Fruit fly (Drosophila melanogaster) whole organism, embryonic: ENCODE results near the gene CG33230.
A peak's percentile ranks its signal among the peaks of the same experiment; 100 is the strongest.

Experiments used
- CG10209 ChIP-seq: fragments of 200-800 bp; sonication (Bioruptor generic); optimal IDR thresholded peaks from 3 replicates; lab custom pipeline; 2017; ENCODE audit warnings: missing biosample characterization, mild to moderate bottlenecking, missing genetic modification characterization, missing genetic modification reagents
- CG12299 ChIP-seq: fragments of 200-800 bp; sonication (Bioruptor generic); optimal IDR thresholded peaks from 2 replicates; lab custom pipeline; 2018; ENCODE audit warnings: missing biosample characterization, mild to moderate bottlenecking, missing genetic modification characterization
- CG14441 ChIP-seq: fragments of 200-800 bp; sonication (Bioruptor generic); IDR thresholded peaks from 2 replicates; pipeline ENCODE4 v1.3.6; 2022; ENCODE audit warnings: missing biosample characterization, missing genetic modification characterization
- CG14860 ChIP-seq: fragments of 200-800 bp; sonication (Bioruptor generic); IDR thresholded peaks from 3 replicates; pipeline ENCODE4 v1.3.6; 2022; ENCODE audit warnings: missing biosample characterization, missing genetic modification characterization; ENCODE audit not compliant: partially characterized antibody
- CG16863 ChIP-seq: fragments of 200-800 bp; sonication (Bioruptor generic); optimal IDR thresholded peaks from 3 replicates; lab custom pipeline; 2016; ENCODE audit warnings: missing biosample characterization, missing genetic modification characterization
- CG17568 ChIP-seq: fragments of 200-800 bp; sonication (Bioruptor generic); optimal IDR thresholded peaks from 2 replicates; lab custom pipeline; 2018; ENCODE audit warnings: missing biosample characterization, mild to moderate bottlenecking, missing genetic modification characterization, moderate library complexity
- CG17802 ChIP-seq: fragments of 200-800 bp; sonication (Bioruptor generic); optimal IDR thresholded peaks from 2 replicates; lab custom pipeline; 2018; ENCODE audit warnings: missing biosample characterization, mild to moderate bottlenecking, missing genetic modification characterization, moderate library complexity
- CG1792 ChIP-seq: fragments of 200-800 bp; sonication (Bioruptor generic); optimal IDR thresholded peaks from 2 replicates; lab custom pipeline; 2016; ENCODE audit warnings: missing biosample characterization, missing genetic modification characterization
- CG1832 ChIP-seq: fragments of 200-800 bp; sonication (Bioruptor generic); optimal IDR thresholded peaks from 2 replicates; lab custom pipeline; 2017; ENCODE audit warnings: missing biosample characterization, mild to moderate bottlenecking, missing genetic modification characterization, inconsistent platforms
- CG2116 ChIP-seq: fragments of 200-800 bp; sonication (Bioruptor generic); optimal IDR thresholded peaks from 3 replicates; lab custom pipeline; 2018; ENCODE audit warnings: missing biosample characterization, mild to moderate bottlenecking, missing genetic modification characterization
- CG2875 ChIP-seq: fragments of 200-800 bp; sonication (Bioruptor generic); optimal IDR thresholded peaks from 2 replicates; lab custom pipeline; 2017; ENCODE audit warnings: missing biosample characterization, mild to moderate bottlenecking, missing genetic modification characterization, missing genetic modification reagents
- CG2889 ChIP-seq: fragments of 200-800 bp; sonication (Bioruptor generic); IDR thresholded peaks from 3 replicates; pipeline ENCODE4 v1.3.6; 2022; ENCODE audit warnings: missing biosample characterization, missing genetic modification characterization
- CG30020 ChIP-seq: fragments of 200-800 bp; optimal IDR thresholded peaks from 2 replicates; lab custom pipeline; 2019; ENCODE audit warnings: missing biosample characterization, mild to moderate bottlenecking, missing genetic modification characterization, moderate library complexity
- CG30431 ChIP-seq: fragments of 200-800 bp; sonication (Bioruptor generic); optimal IDR thresholded peaks from 2 replicates; lab custom pipeline; 2017; ENCODE audit warnings: missing biosample characterization, missing genetic modification characterization
- CG3281 ChIP-seq: fragments of 200-800 bp; sonication (Bioruptor generic); optimal IDR thresholded peaks from 3 replicates; lab custom pipeline; 2017; ENCODE audit warnings: missing biosample characterization, mild to moderate bottlenecking, missing genetic modification characterization
- CG3995 ChIP-seq: fragments of 200-800 bp; sonication (Bioruptor generic); optimal IDR thresholded peaks from 3 replicates; lab custom pipeline; 2016; ENCODE audit warnings: missing biosample characterization, missing genetic modification characterization
- CG6272 ChIP-seq: fragments of 200-800 bp; sonication (Bioruptor generic); IDR thresholded peaks from 2 replicates; pipeline ENCODE4 v1.3.6; 2022; ENCODE audit warnings: missing biosample characterization, missing genetic modification characterization
- CG7357 ChIP-seq: fragments of 200-800 bp; sonication (Bioruptor generic); IDR thresholded peaks from 3 replicates; pipeline ENCODE4 v1.3.6; 2022; ENCODE audit warnings: missing biosample characterization, missing genetic modification characterization
- CG7928 ChIP-seq: fragments of 200-800 bp; sonication (Bioruptor generic); optimal IDR thresholded peaks from 2 replicates; lab custom pipeline; 2017; ENCODE audit warnings: missing biosample characterization, mild to moderate bottlenecking, missing genetic modification characterization
- CG8089 ChIP-seq: fragments of 200-800 bp; sonication (Bioruptor generic); optimal IDR thresholded peaks from 3 replicates; lab custom pipeline; 2016; ENCODE audit warnings: missing biosample characterization, missing genetic modification characterization
- CG9797 ChIP-seq: fragments of 200-800 bp; sonication (Bioruptor generic); optimal IDR thresholded peaks from 3 replicates; lab custom pipeline; 2018; ENCODE audit warnings: missing biosample characterization, mild to moderate bottlenecking, missing genetic modification characterization
- D19A ChIP-seq: fragments of 200-800 bp; optimal IDR thresholded peaks from 3 replicates; lab custom pipeline; 2019; ENCODE audit warnings: missing biosample characterization, mild to moderate bottlenecking, missing genetic modification characterization, moderate library complexity
- Dbx ChIP-seq: fragments of 200-800 bp; sonication (Bioruptor generic); IDR thresholded peaks from 3 replicates; pipeline ENCODE4 v1.3.6; 2022; ENCODE audit warnings: missing biosample characterization, missing genetic modification characterization
- Hr39 ChIP-seq: fragments of >200 bp; optimal IDR thresholded peaks from 2 replicates; lab custom pipeline; 2017
- MTF-1 ChIP-seq: fragments of 200-800 bp; sonication (Bioruptor generic); optimal IDR thresholded peaks from 2 replicates; lab custom pipeline; 2018; ENCODE audit warnings: missing biosample characterization, mild to moderate bottlenecking, missing genetic modification characterization, borderline replicate concordance
- Mad ChIP-seq: fragments of 200-800 bp; sonication (Bioruptor generic); optimal IDR thresholded peaks from 2 replicates; lab custom pipeline; 2016; ENCODE audit warnings: missing biosample characterization, missing genetic modification characterization
- Nf-YA ChIP-seq: fragments of 200-800 bp; sonication (Bioruptor generic); IDR thresholded peaks from 2 replicates; pipeline ENCODE4 v1.3.6; 2022; ENCODE audit warnings: missing biosample characterization, missing genetic modification characterization
- NfI ChIP-seq: fragments of 200-800 bp; sonication (Bioruptor generic); optimal IDR thresholded peaks from 3 replicates; lab custom pipeline; 2018; ENCODE audit warnings: missing biosample characterization, mild to moderate bottlenecking, missing genetic modification characterization, moderate library complexity
- Optix ChIP-seq: fragments of 200-800 bp; sonication (Bioruptor generic); IDR thresholded peaks from 3 replicates; pipeline ENCODE4 v1.3.6; 2022; ENCODE audit warnings: missing biosample characterization, missing genetic modification characterization
- Ptx1 ChIP-seq: fragments of 200-800 bp; sonication (Bioruptor generic); IDR thresholded peaks from 2 replicates; pipeline ENCODE4 v1.3.6; 2022; ENCODE audit warnings: missing biosample characterization, missing genetic modification characterization
- Tbp ChIP-seq: fragments of >200 bp; optimal IDR thresholded peaks from 2 replicates; lab custom pipeline; 2018; ENCODE audit warnings: missing biosample characterization, missing genetic modification characterization
- Xrp1 ChIP-seq: fragments of 200-800 bp; sonication (Bioruptor generic); IDR thresholded peaks from 2 replicates; pipeline ENCODE4 v1.3.6; 2022; ENCODE audit warnings: missing biosample characterization, missing genetic modification characterization
- crc ChIP-seq: fragments of 200-800 bp; sonication (Bioruptor generic); optimal IDR thresholded peaks from 2 replicates; lab custom pipeline; 2016; ENCODE audit warnings: missing biosample characterization, missing genetic modification characterization
- dimm ChIP-seq: fragments of 200-800 bp; sonication (Bioruptor generic); IDR thresholded peaks from 2 replicates; pipeline ENCODE4 v1.3.6; 2022; ENCODE audit warnings: missing biosample characterization, missing genetic modification characterization
- dpn ChIP-seq, 2 experiments: fragments of 200-800 bp; sonication (Bioruptor generic); optimal IDR thresholded peaks; 3 replicates each; lab custom pipeline; 2016; ENCODE audit warnings: missing biosample characterization in 2 of 2, missing genetic modification characterization in 2 of 2
- fd64A ChIP-seq: fragments of 200-800 bp; sonication (Bioruptor generic); optimal IDR thresholded peaks from 3 replicates; lab custom pipeline; 2018; ENCODE audit warnings: missing biosample characterization, mild to moderate bottlenecking, missing genetic modification characterization
- gem ChIP-seq: fragments of 200-800 bp; sonication (Bioruptor generic); optimal IDR thresholded peaks from 2 replicates; lab custom pipeline; 2019; ENCODE audit warnings: missing biosample characterization, mild to moderate bottlenecking, missing genetic modification characterization, moderate library complexity
- gt ChIP-seq: fragments of 200-800 bp; sonication (Bioruptor generic); IDR thresholded peaks from 2 replicates; pipeline ENCODE4 v1.3.6; 2022; ENCODE audit warnings: missing biosample characterization, missing genetic modification characterization
- hth ChIP-seq: fragments of >200 bp; optimal IDR thresholded peaks from 2 replicates; lab custom pipeline; 2017; ENCODE audit warnings: inconsistent platforms
- inv ChIP-seq: fragments of 200-800 bp; sonication (Bioruptor generic); IDR thresholded peaks from 2 replicates; pipeline ENCODE4 v1.3.6; 2022; ENCODE audit warnings: missing biosample characterization, missing genetic modification characterization; ENCODE audit not compliant: partially characterized antibody
- kni ChIP-seq: fragments of 200-800 bp; sonication (Bioruptor generic); optimal IDR thresholded peaks from 3 replicates; lab custom pipeline; 2017; ENCODE audit warnings: mild to moderate bottlenecking, missing biosample characterization, missing genetic modification reagents, missing genetic modification characterization
- nau ChIP-seq: fragments of 200-800 bp; sonication (Bioruptor generic); optimal IDR thresholded peaks from 3 replicates; lab custom pipeline; 2017; ENCODE audit warnings: missing biosample characterization, mild to moderate bottlenecking, missing genetic modification characterization, missing genetic modification reagents
- oc ChIP-seq: fragments of 200-800 bp; sonication (Bioruptor generic); optimal IDR thresholded peaks from 2 replicates; lab custom pipeline; 2018; ENCODE audit warnings: missing biosample characterization, mild to moderate bottlenecking, missing genetic modification characterization, moderate library complexity
- repo ChIP-seq: fragments of 200-800 bp; sonication (Bioruptor generic); optimal IDR thresholded peaks from 2 replicates; lab custom pipeline; 2016; ENCODE audit warnings: missing biosample characterization, missing genetic modification characterization
- scrt ChIP-seq: fragments of 200-800 bp; sonication (Bioruptor generic); optimal IDR thresholded peaks from 2 replicates; lab custom pipeline; 2018; ENCODE audit warnings: missing biosample characterization, mild to moderate bottlenecking, missing genetic modification characterization, moderate library complexity
- sd ChIP-seq: fragments of 200-800 bp; sonication (Bioruptor generic); optimal IDR thresholded peaks from 3 replicates; lab custom pipeline; 2018; ENCODE audit warnings: missing biosample characterization, mild to moderate bottlenecking, missing genetic modification characterization, moderate library complexity
- sr ChIP-seq: fragments of 200-800 bp; sonication (Bioruptor generic); IDR thresholded peaks from 3 replicates; pipeline ENCODE4 v1.3.6; 2022; ENCODE audit warnings: missing biosample characterization, missing genetic modification characterization
- tna ChIP-seq: fragments of 200-800 bp; sonication (Bioruptor generic); IDR thresholded peaks from 2 replicates; pipeline ENCODE4 v1.3.6; 2022; ENCODE audit warnings: missing biosample characterization, missing genetic modification characterization; ENCODE audit not compliant: partially characterized antibody
- usp ChIP-seq: fragments of >200 bp; optimal IDR thresholded peaks from 2 replicates; lab custom pipeline; 2017; ENCODE audit warnings: missing biosample characterization, missing genetic modification characterization
- z ChIP-seq: fragments of 200-800 bp; sonication (Bioruptor generic); IDR thresholded peaks from 3 replicates; pipeline ENCODE4 v1.3.6; 2022; ENCODE audit warnings: missing biosample characterization, missing genetic modification characterization

CG33230 gene

DNA sequence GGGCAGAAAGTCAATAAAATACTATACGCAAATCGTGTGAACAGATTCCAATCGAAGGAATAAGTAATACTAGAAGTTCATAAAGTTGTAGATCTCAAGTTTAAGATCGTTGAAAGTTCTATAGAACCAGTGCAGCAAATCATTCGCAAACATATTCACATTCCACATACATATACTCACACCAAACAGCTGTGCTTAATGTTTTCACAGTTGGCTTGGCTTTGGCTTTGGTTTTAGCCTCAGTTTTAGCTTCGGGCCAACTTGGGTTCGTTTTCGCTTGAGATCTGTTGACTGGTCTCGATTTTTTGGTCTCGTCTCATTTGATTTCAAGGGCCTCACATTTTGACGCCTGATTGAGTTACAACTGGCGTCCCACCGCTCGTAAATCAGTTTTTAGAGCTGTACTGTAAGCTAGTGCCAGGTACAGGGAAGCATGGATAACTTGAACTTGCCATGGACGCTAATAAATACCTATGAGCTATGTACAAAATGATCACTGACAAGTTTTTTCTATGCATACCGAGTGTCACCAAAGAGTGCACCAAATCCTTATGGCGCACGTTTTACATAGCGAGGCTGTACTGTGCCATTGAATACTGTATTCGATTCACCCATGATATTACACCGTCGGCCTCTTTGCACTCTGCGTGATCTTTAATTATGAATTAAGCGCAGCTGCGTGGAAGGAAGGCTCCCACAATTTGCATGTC is 30.9 kb upstream of the CG33230 start (continued):
- TF ChIP-seq nau (GFP tag; lab: Kevin White, UChicago) (peak; percentile 58), z (GFP tag; lab: Robert Waterston, UW) (peak; percentile 72; the same call in 2 of the 3 replicates), gt (GFP tag; lab: Robert Waterston, UW) (peak; percentile 52; the same call in 1 of the 2 replicates), repo (GFP tag; lab: Kevin White, UChicago) (peak; percentile 77), oc (tag; lab: Kevin White, UChicago) (peak; percentile 28), Optix (GFP tag; lab: Robert Waterston, UW) (peak; percentile 78; the same call in 2 of the 3 replicates), CG30431 (GFP tag; lab: Kevin White, UChicago) (peak; percentile 76), Mad (GFP tag; lab: Kevin White, UChicago) (peak; percentile 60), crc (GFP tag; lab: Kevin White, UChicago) (peak; percentile 85), CG12299 (tag; lab: Kevin White, UChicago) (peak; percentile 5), CG9797 (no peak), dimm (GFP tag; lab: Robert Waterston, UW) (0 out of 2 replicates have a peak, but pooled peaks have one; percentile 37), fd64A (GFP tag; lab: Kevin White, UChicago) (peak; percentile 6), CG16863 (peak; percentile 73), Dbx (GFP tag; lab: Robert Waterston, UW) (peak; percentile 82), Ptx1 (GFP tag; lab: Robert Waterston, UW) (peak; percentile 92), CG30020 (no peak), CG3995 (GFP tag; lab: Kevin White, UChicago) (peak; percentile 33), dpn (GFP tag; optimal IDR thresholded peaks at IDR 0.05; lab: Kevin White, UChicago) (peak; percentile 89), NfI (GFP tag; lab: Kevin White, UChicago) (peak; percentile 74), CG2116 (GFP tag; lab: Kevin White, UChicago) (peak; percentile 9), Xrp1 (GFP tag; lab: Robert Waterston, UW) (peak; percentile 85), CG17802 (tag; lab: Kevin White, UChicago) (peak; percentile 56), inv (no peak), CG7357 (peak; percentile 72), gem (peak; percentile 82), kni (GFP tag; lab: Kevin White, UChicago) (no peak), D19A (tag; lab: Kevin White, UChicago) (peak; percentile 59), CG1832 (no peak), usp (GFP tag; lab: Kevin White, UChicago) (no peak), CG7928 (peak; percentile 39), CG17568 (GFP tag; lab: Kevin White, UChicago) (no peak), CG14441 (GFP tag; lab: Robert Waterston, UW) (peak; percentile 92), tna (GFP tag; lab: Robert Waterston, UW) (no peak), hth (lab: Kevin White, UChicago) (no peak), CG10209 (peak; percentile 70), sd (no peak), CG14860 (GFP tag; lab: Robert Waterston, UW) (no peak), CG8089 (peak; percentile 38), Hr39 (no peak), Tbp (no peak), sr (GFP tag; lab: Robert Waterston, UW) (peak; percentile 56; the same call in 2 of the 3 replicates), CG2889 (peak; percentile 87), CG2875 (peak; percentile 22), scrt (peak; percentile 66), Nf-YA (GFP tag; lab: Robert Waterston, UW) (peak; percentile 73), CG3281 (peak; percentile 82), CG1792 (GFP tag; lab: Kevin White, UChicago) (peak; percentile 88), MTF-1 (GFP tag; lab: Kevin White, UChicago) (peak; percentile 67), CG6272 (GFP tag; lab: Robert Waterston, UW) (peak; percentile 85)
